Worm (Caenorhabditis elegans) whole organism, L1 larva: Measurements from ENCODE around the gene rps-8.

Experiments used
- C04F5.9 ChIP-seq: sonication (generic microtip); optimal IDR thresholded peaks from 2 replicates; lab custom pipeline; 2016; ENCODE audit warnings: missing genetic modification characterization, missing compliant biosample characterization
- C34B4.2 ChIP-seq: sonication (generic microtip); optimal IDR thresholded peaks from 2 replicates; lab custom pipeline; 2017; ENCODE audit warnings: mild to moderate bottlenecking, missing genetic modification characterization, missing compliant biosample characterization
- Y116A8C.19 ChIP-seq: sonication (generic microtip); optimal IDR thresholded peaks from 2 replicates; lab custom pipeline; 2016; ENCODE audit warnings: missing compliant biosample characterization, missing genetic modification characterization, borderline replicate concordance
- aha-1 ChIP-seq: fragments of 150-350 bp; optimal IDR thresholded peaks from 2 replicates; lab custom pipeline; 2014; ENCODE audit warnings: missing biosample characterization, missing genetic modification characterization
- aly-2 ChIP-seq: fragments of 150-350 bp; optimal IDR thresholded peaks from 2 replicates; lab custom pipeline; 2014; ENCODE audit warnings: missing biosample characterization, missing genetic modification characterization
- ceh-8 ChIP-seq: fragments of 200-800 bp; sonication (Bioruptor generic); optimal IDR thresholded peaks from 2 replicates; lab custom pipeline; 2018; ENCODE audit warnings: mild to moderate bottlenecking, missing genetic modification characterization, moderate library complexity, missing compliant biosample characterization
- ceh-88 ChIP-seq: fragments of 200-800 bp; sonication (Bioruptor generic); IDR thresholded peaks from 2 replicates; pipeline ENCODE4 v1.3.6; 2022; ENCODE audit warnings: missing genetic modification characterization, missing compliant biosample characterization
- ceh-90 ChIP-seq: sonication (generic microtip); optimal IDR thresholded peaks from 2 replicates; lab custom pipeline; 2016; ENCODE audit warnings: missing genetic modification characterization, missing compliant biosample characterization
- dpl-1 ChIP-seq, 3 experiments: fragments of 150-350 bp in 2 of 3; sonication (generic microtip) in 1 of 3; optimal IDR thresholded peaks; 2 replicates each; lab custom pipeline; 2014 to 2017; ENCODE audit warnings: missing biosample characterization in 3 of 3, missing genetic modification characterization in 3 of 3, missing genetic modification reagents in 3 of 3
- efl-1 ChIP-seq, 4 experiments: fragments of 150-350 bp; optimal IDR thresholded peaks in 3 of 4; peaks in 1 of 4; 1 replicate in 1 of 4; 2 replicates in 3 of 4; lab custom pipeline; 2014; ENCODE audit warnings: missing biosample characterization in 2 of 4, missing genetic modification characterization in 2 of 4, missing genetic modification reagents in 2 of 4
- egl-27 ChIP-seq, 2 experiments: fragments of 150-350 bp in 1 of 2; sonication (generic microtip); optimal IDR thresholded peaks; 3 replicates each; lab custom pipeline; 2017 to 2018; ENCODE audit warnings: missing biosample characterization in 2 of 2, missing genetic modification characterization in 2 of 2, missing genetic modification reagents in 2 of 2
- elt-2 ChIP-seq: sonication (generic microtip); optimal IDR thresholded peaks from 2 replicates; lab custom pipeline; 2016; ENCODE audit warnings: missing genetic modification characterization, mild to moderate bottlenecking, inconsistent platforms, missing compliant biosample characterization, missing genetic modification reagents
- elt-3 ChIP-seq, 6 experiments: fragments of 150-350 bp in 1 of 6; sonication (generic microtip); optimal IDR thresholded peaks; 2 replicates each; lab custom pipeline; 2017 to 2018; ENCODE audit warnings: missing biosample characterization in 6 of 6, missing genetic modification characterization in 6 of 6, inconsistent platforms in 1 of 6
- ets-5 ChIP-seq: fragments of 200-800 bp; sonication (Bioruptor generic); IDR thresholded peaks from 2 replicates; pipeline ENCODE4 v1.3.6; 2022; ENCODE audit warnings: missing genetic modification characterization, missing compliant biosample characterization
- fkh-8 ChIP-seq: sonication (generic microtip); optimal IDR thresholded peaks from 2 replicates; lab custom pipeline; 2016; ENCODE audit warnings: mild to moderate bottlenecking, missing genetic modification characterization, missing compliant biosample characterization
- grh-1 ChIP-seq: fragments of 200-800 bp; sonication (Bioruptor generic); IDR thresholded peaks from 2 replicates; pipeline ENCODE4 v1.3.6; 2022; ENCODE audit warnings: missing genetic modification reagents, missing genetic modification characterization, missing compliant biosample characterization
- hlh-17 ChIP-seq: fragments of 200-800 bp; sonication (Bioruptor generic); optimal IDR thresholded peaks from 2 replicates; lab custom pipeline; 2018; ENCODE audit warnings: missing genetic modification characterization, mild to moderate bottlenecking, missing compliant biosample characterization, moderate library complexity, borderline replicate concordance
- hlh-4 ChIP-seq: sonication (generic microtip); optimal IDR thresholded peaks from 2 replicates; lab custom pipeline; 2016; ENCODE audit warnings: mild to moderate bottlenecking, missing genetic modification characterization, missing compliant biosample characterization
- isw-1 ChIP-seq: fragments of 200-800 bp; sonication (Bioruptor generic); IDR thresholded peaks from 2 replicates; pipeline ENCODE4 v1.3.6; 2022; ENCODE audit warnings: missing genetic modification characterization, missing compliant biosample characterization
- lin-14 ChIP-seq: fragments of 200-800 bp; sonication (Bioruptor generic); optimal IDR thresholded peaks from 2 replicates; lab custom pipeline; 2018; ENCODE audit warnings: mild to moderate bottlenecking, missing genetic modification characterization, moderate library complexity, missing compliant biosample characterization
- lin-15B ChIP-seq: fragments of 150-350 bp; sonication (generic microtip); optimal IDR thresholded peaks from 3 replicates; lab custom pipeline; 2014; ENCODE audit warnings: missing biosample characterization, missing genetic modification characterization
- lin-35 ChIP-seq, 2 experiments: fragments of 150-350 bp; optimal IDR thresholded peaks; 2 replicates each; lab custom pipeline; 2014; ENCODE audit warnings: missing biosample characterization in 2 of 2, missing genetic modification characterization in 2 of 2, missing genetic modification reagents in 2 of 2
- lin-39 ChIP-seq: fragments of 150-350 bp; optimal IDR thresholded peaks from 2 replicates; lab custom pipeline; 2014; ENCODE audit warnings: missing biosample characterization, missing genetic modification reagents, missing genetic modification characterization
- mab-9 ChIP-seq: fragments of 200-800 bp; sonication (Bioruptor generic); IDR thresholded peaks from 2 replicates; pipeline ENCODE4 v1.3.6; 2022; ENCODE audit warnings: missing genetic modification reagents, missing genetic modification characterization, missing compliant biosample characterization
- mdl-1 ChIP-seq, 2 experiments: fragments of 150-350 bp; optimal IDR thresholded peaks; 2 replicates each; lab custom pipeline; 2014 to 2017; ENCODE audit warnings: missing biosample characterization in 2 of 2, missing genetic modification characterization in 2 of 2, inconsistent platforms in 1 of 2
- mef-2 ChIP-seq: fragments of 150-350 bp; optimal IDR thresholded peaks from 2 replicates; lab custom pipeline; 2014; ENCODE audit warnings: missing biosample characterization, missing genetic modification characterization
- nhr-11 ChIP-seq: fragments of 150-350 bp; optimal IDR thresholded peaks from 2 replicates; lab custom pipeline; 2014; ENCODE audit warnings: missing biosample characterization, missing genetic modification characterization
- nhr-12 ChIP-seq: sonication (generic microtip); optimal IDR thresholded peaks from 2 replicates; lab custom pipeline; 2017; ENCODE audit warnings: missing biosample characterization, missing genetic modification characterization
- nhr-20 ChIP-seq: sonication (generic microtip); optimal IDR thresholded peaks from 2 replicates; lab custom pipeline; 2016; ENCODE audit warnings: mild to moderate bottlenecking, missing genetic modification characterization, missing compliant biosample characterization
- nhr-47 ChIP-seq: sonication (generic microtip); optimal IDR thresholded peaks from 2 replicates; lab custom pipeline; 2016; ENCODE audit warnings: mild to moderate bottlenecking, missing genetic modification characterization, moderate library complexity, missing compliant biosample characterization
- nhr-71 ChIP-seq: sonication (generic microtip); optimal IDR thresholded peaks from 2 replicates; lab custom pipeline; 2016; ENCODE audit warnings: mild to moderate bottlenecking, missing genetic modification characterization, moderate library complexity, missing compliant biosample characterization
- nhr-76 ChIP-seq: sonication (generic microtip); optimal IDR thresholded peaks from 2 replicates; lab custom pipeline; 2017; ENCODE audit warnings: missing biosample characterization, missing genetic modification characterization
- snpc-4 ChIP-seq: fragments of 150-350 bp; optimal IDR thresholded peaks from 2 replicates; lab custom pipeline; 2014; ENCODE audit warnings: missing biosample characterization, missing genetic modification characterization
- snu-23 ChIP-seq: sonication (generic microtip); optimal IDR thresholded peaks from 2 replicates; lab custom pipeline; 2016; ENCODE audit warnings: missing genetic modification characterization, missing compliant biosample characterization
- unc-30 ChIP-seq: sonication (generic microtip); optimal IDR thresholded peaks from 2 replicates; lab custom pipeline; 2017; ENCODE audit warnings: missing biosample characterization, missing genetic modification characterization
- vab-15 ChIP-seq: sonication (generic microtip); optimal IDR thresholded peaks from 2 replicates; lab custom pipeline; 2017; ENCODE audit warnings: missing genotype, mild to moderate bottlenecking, missing genetic modification characterization, missing compliant biosample characterization
- zip-4 ChIP-seq: fragments of 200-800 bp; sonication (Bioruptor generic); optimal IDR thresholded peaks from 2 replicates; lab custom pipeline; 2018; ENCODE audit warnings: mild to moderate bottlenecking, missing genetic modification characterization, moderate library complexity, missing compliant biosample characterization
- ztf-11 ChIP-seq, 2 experiments: sonication (generic microtip); optimal IDR thresholded peaks; 2 replicates each; lab custom pipeline; 2016 to 2017; ENCODE audit warnings: missing genetic modification characterization in 2 of 2, missing biosample characterization in 1 of 2, missing compliant biosample characterization in 1 of 2

rps-8 gene

ce11 chrIV:7291066-7291465, 22.6 kb downstream of the rps-8 start:
- peak; percentile 20 to 65 for TF ChIP-seq lin-35 (GFP tag; optimal IDR thresholded peaks at IDR 0.05; lab: Kevin White, UChicago)
- TF ChIP-seq efl-1 (optimal IDR thresholded peaks at IDR 0.05; lab: Kevin White, UChicago): peak; percentile 10 to 34
- peak; percentile 39 to 94 for TF ChIP-seq efl-1 (GFP tag; optimal IDR thresholded peaks at IDR 0.05 in 1 of 2; lab: Kevin White, UChicago)
- TF ChIP-seq grh-1 (GFP tag; lab: Robert Waterston, UW): no peak
- peak in 1 of 3 experiments; percentile 53 for TF ChIP-seq dpl-1 (GFP tag; optimal IDR thresholded peaks at IDR 0.05; lab: Kevin White, UChicago)
- TF ChIP-seq, all 84 proteins: peak for 3

ce11 chrIV:7287474-7287873, 26.2 kb downstream of the rps-8 start, which contains the start of gene F42C5.3:
Gene F42C5.3, minus strand, starts transcription at chrIV:7287574.
- TF ChIP-seq nhr-11 (tag; lab: Kevin White, UChicago) (no peak), hlh-17 (no peak), nhr-12 (no peak), elt-2 (no peak), ceh-90 (no peak)

- TF ChIP-seq ets-5 (GFP tag; lab: Robert Waterston, UW) (no peak), C34B4.2 (no peak), elt-3 (tag; optimal IDR thresholded peaks at IDR 0.05; lab: Kevin White, UChicago) (no peak), fkh-8 (no peak), lin-35 (GFP tag; optimal IDR thresholded peaks at IDR 0.05; lab: Kevin White, UChicago) (no peak), mab-9 (GFP tag; lab: Robert Waterston, UW) (no peak)
Observed at ce11 chrIV:7285839-7286238, 27.8 kb downstream of the rps-8 start, which contains the start of gene C06E4.8. Gene C06E4.8, minus strand, starts transcription at chrIV:7285875.

- 0 out of 2 replicates have a peak, but pooled peaks have one; percentile 11 for TF ChIP-seq ets-5 (GFP tag; lab: Robert Waterston, UW)
- no peak for TF ChIP-seq hlh-4 (tag; lab: Kevin White, UChicago)
- no peak for TF ChIP-seq lin-15B (tag; lab: Kevin White, UChicago)
- TF ChIP-seq snpc-4 (tag; lab: Kevin White, UChicago): no peak
- no peak for TF ChIP-seq isw-1 (GFP tag; lab: Robert Waterston, UW)
- TF ChIP-seq ztf-11 (tag; optimal IDR thresholded peaks at IDR 0.05; lab: Kevin White, UChicago): no peak
- TF ChIP-seq efl-1 (optimal IDR thresholded peaks at IDR 0.05; lab: Kevin White, UChicago): no peak
- TF ChIP-seq efl-1 (GFP tag; optimal IDR thresholded peaks at IDR 0.05 in 1 of 2; lab: Kevin White, UChicago): peak in 1 of 2 experiments; percentile 66
- TF ChIP-seq nhr-71 (tag; lab: Kevin White, UChicago): no peak
- TF ChIP-seq lin-39 (tag; lab: Kevin White, UChicago): no peak
Observed at ce11 chrIV:7282957-7283356, 30.7 kb downstream of the rps-8 start, which contains the start of gene C06E4.1. Gene C06E4.1, plus strand, starts transcription at chrIV:7283257.

ce11 chrIV:7276661-7277060, 37.0 kb downstream of the rps-8 start, which contains the start of gene C06E4.2:
Gene C06E4.2, plus strand, starts transcription at chrIV:7276961.
- no peak for TF ChIP-seq dpl-1 (GFP tag; optimal IDR thresholded peaks at IDR 0.05; lab: Kevin White, UChicago)
- TF ChIP-seq mef-2 (tag; lab: Kevin White, UChicago): no peak
- TF ChIP-seq ceh-88: no peak
- TF ChIP-seq unc-30 (tag; lab: Kevin White, UChicago): no peak
- no peak for TF ChIP-seq ceh-90
- TF ChIP-seq elt-2: no peak

ce11 chrIV:7274969-7275548, 38.6 kb downstream of the rps-8 start:
- TF ChIP-seq ceh-8 (GFP tag; lab: Kevin White, UChicago) (no peak), nhr-12 (no peak), vab-15 (no peak), elt-3 (tag; optimal IDR thresholded peaks at IDR 0.05; lab: Kevin White, UChicago) (no peak), aha-1 (no peak), nhr-76 (tag; lab: Kevin White, UChicago) (no peak), efl-1 (optimal IDR thresholded peaks at IDR 0.05; lab: Kevin White, UChicago) (no peak), efl-1 (GFP tag; optimal IDR thresholded peaks at IDR 0.05 in 1 of 2; lab: Kevin White, UChicago) (peak in 1 of 2 experiments; percentile 8), mdl-1 (tag; optimal IDR thresholded peaks at IDR 0.05; lab: Kevin White, UChicago) (no peak), lin-14 (GFP tag; lab: Kevin White, UChicago) (peak; percentile 43), C34B4.2 (no peak), aly-2 (no peak), zip-4 (GFP tag; lab: Kevin White, UChicago) (no peak), C04F5.9 (tag; lab: Kevin White, UChicago) (no peak), mef-2 (tag; lab: Kevin White, UChicago) (no peak), grh-1 (GFP tag; lab: Robert Waterston, UW) (no peak), snu-23 (GFP tag; lab: Kevin White, UChicago) (peak; percentile 27), Y116A8C.19 (no peak), elt-2 (peak; percentile 3), nhr-20 (tag; lab: Kevin White, UChicago) (peak; percentile 2), egl-27 (tag; optimal IDR thresholded peaks at IDR 0.05; lab: Kevin White, UChicago) (no peak), nhr-47 (peak; percentile 11), hlh-4 (tag; lab: Kevin White, UChicago) (no peak)
